Fruit fly (Drosophila melanogaster) S2 (cell line): ENCODE results near the gene Mpp6.

Experiments used
- CG8478 ChIP-seq: fragments of >200 bp; optimal IDR thresholded peaks from 2 replicates; lab custom pipeline; 2018
- CTCF ChIP-seq, 2 experiments: fragments of >200 bp; optimal IDR thresholded peaks; 2 replicates each; lab custom pipeline; 2018

DNA sequence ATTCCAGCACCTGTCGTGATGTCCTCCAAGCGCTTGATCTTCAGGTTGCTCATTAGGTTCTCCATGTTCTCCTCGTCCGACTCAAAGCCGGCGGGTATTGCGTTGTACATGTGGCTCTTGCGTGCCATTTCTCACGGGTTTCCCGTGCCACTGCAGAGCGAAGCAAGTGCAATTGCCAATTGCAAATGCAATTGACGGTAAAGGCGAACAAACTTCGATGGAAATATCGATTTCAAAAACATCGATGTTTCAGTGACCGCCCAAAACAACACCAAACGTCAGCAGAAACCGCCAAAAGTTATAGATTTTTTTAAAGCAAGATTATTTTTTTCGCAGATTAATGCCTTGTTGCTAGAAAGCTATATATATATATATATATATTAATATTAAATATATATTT is 6.8 kb downstream of the Mpp6 start, which contains the start of gene Nbr:
- TF ChIP-seq CTCF (optimal IDR thresholded peaks at IDR 0.05; lab: Kevin White, UChicago) (no peak), CG8478 (lab: Kevin White, UChicago) (no peak)
